Fruit fly (Drosophila melanogaster): ENCODE results near the gene SWIP.

Gene SWIP

DNA sequence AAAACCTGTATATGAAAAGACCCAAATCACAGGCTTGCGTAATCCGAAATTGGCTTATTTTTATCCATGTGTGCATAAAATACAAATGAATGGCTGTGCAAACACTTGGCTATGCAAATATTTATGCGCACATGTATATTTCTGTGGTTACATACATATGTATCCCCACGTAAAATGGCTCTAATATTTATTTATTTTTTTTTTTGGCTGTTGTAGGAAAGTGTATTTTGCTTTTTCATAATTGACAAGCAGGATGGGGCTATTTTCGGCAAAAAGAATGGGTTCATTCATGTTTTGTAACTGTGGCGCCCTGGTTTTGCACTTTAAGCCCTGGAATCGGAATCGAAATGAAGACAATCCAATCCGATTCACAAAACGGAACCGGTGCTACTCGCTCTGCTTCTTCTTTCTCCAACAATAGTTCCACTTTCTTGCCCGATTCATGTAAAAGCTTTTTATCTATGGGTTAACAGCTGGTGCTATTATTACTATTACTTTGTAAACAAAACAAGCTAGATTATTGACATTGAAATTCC is 21.7 kb downstream of the SWIP start (continued):
- TF ChIP-seq al (GFP tag; IDR thresholded peaks at IDR 0.05), result peak; percentile 75
- no peak; the same call in 2 of the 3 replicates for TF ChIP-seq sr (GFP tag; IDR thresholded peaks at IDR 0.05)
- TF ChIP-seq psq (GFP tag; optimal IDR thresholded peaks at IDR 0.05), result no peak
- TF ChIP-seq bigmax (GFP tag; optimal IDR thresholded peaks at IDR 0.05), result no peak
- 0 out of 2 replicates have a peak, but pooled peaks have one; percentile 15 for TF ChIP-seq Lim3 (GFP tag; IDR thresholded peaks at IDR 0.05)
- TF ChIP-seq Dip2 (GFP tag; IDR thresholded peaks at IDR 0.05), result no peak
- no peak for TF ChIP-seq CG34224 (GFP tag; IDR thresholded peaks at IDR 0.05; ENCODE audit: partially characterized antibody)
- TF ChIP-seq CG9727 (GFP tag; optimal IDR thresholded peaks at IDR 0.05), result peak; percentile 62
- peak; percentile 83 for TF ChIP-seq Gug (GFP tag; IDR thresholded peaks at IDR 0.05)
- TF ChIP-seq CG6254 (GFP tag; optimal IDR thresholded peaks at IDR 0.05), result peak; percentile 42
- peak; percentile 58 for TF ChIP-seq onecut (GFP tag; IDR thresholded peaks at IDR 0.05)
- TF ChIP-seq CG33557 (GFP tag; optimal IDR thresholded peaks at IDR 0.05), result peak; percentile 35
- TF ChIP-seq zen2 (GFP tag; IDR thresholded peaks at IDR 0.05; ENCODE audit: partially characterized antibody), result no peak
- peak; percentile 37 for TF ChIP-seq pb (GFP tag; optimal IDR thresholded peaks at IDR 0.05)
- TF ChIP-seq CrebB (tag; optimal IDR thresholded peaks at IDR 0.05), result no peak
- TF ChIP-seq CG4617 (GFP tag; optimal IDR thresholded peaks at IDR 0.05; ENCODE audit: borderline replicate concordance), result peak; percentile 27
- TF ChIP-seq CG7786 (GFP tag; optimal IDR thresholded peaks at IDR 0.05), result peak; percentile 66
- TF ChIP-seq CG10274 (GFP tag; optimal IDR thresholded peaks at IDR 0.05), result peak; percentile 43
- TF ChIP-seq cas (GFP tag; IDR thresholded peaks at IDR 0.05), result peak; percentile 69
- TF ChIP-seq CG15073 (GFP tag; optimal IDR thresholded peaks at IDR 0.05), result no peak
- TF ChIP-seq pita (GFP tag; optimal IDR thresholded peaks at IDR 0.05), result no peak
- TF ChIP-seq cwo (GFP tag; optimal IDR thresholded peaks at IDR 0.05), result peak; percentile 59
- peak; percentile 41; the same call in 1 of the 3 replicates for TF ChIP-seq CG6175 (GFP tag; IDR thresholded peaks at IDR 0.05)
- TF ChIP-seq fru (optimal IDR thresholded peaks at IDR 0.05), result no peak
- TF ChIP-seq Deaf1 (tag; optimal IDR thresholded peaks at IDR 0.05), result no peak
- peak; percentile 30 for TF ChIP-seq CG18262 (tag; optimal IDR thresholded peaks at IDR 0.05)
- TF ChIP-seq crc (GFP tag; optimal IDR thresholded peaks at IDR 0.05), result peak; percentile 38
- TF ChIP-seq CG12659 (GFP tag; optimal IDR thresholded peaks at IDR 0.05), result peak; percentile 78
- peak; percentile 60 for TF ChIP-seq fu2 (GFP tag; optimal IDR thresholded peaks at IDR 0.05)
- peak; percentile 64; the same call in 1 of the 2 replicates for TF ChIP-seq CG11696 (GFP tag; IDR thresholded peaks at IDR 0.05)
- 0 out of 2 replicates have a peak, but pooled peaks have one; percentile 42 for TF ChIP-seq danr (GFP tag; IDR thresholded peaks at IDR 0.05)
- peak; percentile 84 for TF ChIP-seq Atf6 (GFP tag; IDR thresholded peaks at IDR 0.05)
- no peak for TF ChIP-seq zf30C (GFP tag; optimal IDR thresholded peaks at IDR 0.05)
- TF ChIP-seq CG15696 (tag; optimal IDR thresholded peaks at IDR 0.05), result peak; percentile 21
- TF ChIP-seq Awh (GFP tag; IDR thresholded peaks at IDR 0.05), result peak; percentile 73
- TF ChIP-seq CG32767 (GFP tag; IDR thresholded peaks at IDR 0.05), result peak; percentile 57
- TF ChIP-seq HHEX (GFP tag; optimal IDR thresholded peaks at IDR 0.05), result peak; percentile 68
- peak; percentile 62 for TF ChIP-seq CG11723 (GFP tag; optimal IDR thresholded peaks at IDR 0.05)
- peak; percentile 21 for TF ChIP-seq CG15601 (tag; optimal IDR thresholded peaks at IDR 0.05)
- TF ChIP-seq CG9932 (GFP tag; IDR thresholded peaks at IDR 0.05), result peak; percentile 84
- peak; percentile 24 for TF ChIP-seq gcm (GFP tag; optimal IDR thresholded peaks at IDR 0.05)
- TF ChIP-seq CG18599 (GFP tag; optimal IDR thresholded peaks at IDR 0.05), result peak; percentile 82
- TF ChIP-seq nom (GFP tag; optimal IDR thresholded peaks at IDR 0.05), result peak; percentile 46
- peak; percentile 33 for TF ChIP-seq disco-r (GFP tag; optimal IDR thresholded peaks at IDR 0.05)
- TF ChIP-seq Opbp (GFP tag; IDR thresholded peaks at IDR 0.05; ENCODE audit: partially characterized antibody), result no peak
- peak; percentile 78 for TF ChIP-seq seq (GFP tag; IDR thresholded peaks at IDR 0.05)
- TF ChIP-seq Sry-δ (GFP tag; optimal IDR thresholded peaks at IDR 0.05), result peak; percentile 44
- peak; percentile 68 for TF ChIP-seq CG6813 (GFP tag; optimal IDR thresholded peaks at IDR 0.05)
- TF ChIP-seq CoRest (tag; optimal IDR thresholded peaks at IDR 0.05), result peak; percentile 73
- no peak for TF ChIP-seq hb (GFP tag; IDR thresholded peaks at IDR 0.05; ENCODE audit: partially characterized antibody)
